Worm (Caenorhabditis elegans): ENCODE measurements around the gene F22B8.7.

DNA sequence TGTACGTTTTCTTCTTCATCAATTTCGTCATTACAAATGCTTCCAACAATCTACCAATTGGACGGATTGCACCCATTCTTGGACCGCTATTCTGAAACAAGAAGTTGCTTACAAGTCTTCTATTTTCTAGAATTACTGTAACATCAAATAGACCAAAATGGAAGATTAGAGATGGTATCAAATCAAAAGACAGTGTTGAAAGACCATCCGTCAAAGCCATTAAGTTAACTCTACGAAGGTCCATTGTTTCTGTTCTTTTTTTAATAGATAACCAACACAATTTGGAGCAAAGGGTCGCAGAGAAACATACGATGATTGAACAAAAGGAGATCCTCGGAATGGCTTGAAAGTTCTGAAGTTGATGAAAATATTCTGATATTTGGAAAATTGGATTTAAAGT, 50.6 kb downstream of the F22B8.7 start:
- TF ChIP-seq ref-1 (GFP tag; conservative IDR thresholded peaks at IDR 0.05) (no peak), klf-2 (GFP tag; conservative IDR thresholded peaks at IDR 0.05) (no peak), ztf-29 (GFP tag; IDR thresholded peaks at IDR 0.05) (no peak), T22C8.4 (GFP tag; IDR thresholded peaks at IDR 0.05) (no peak), med-1 (GFP tag; optimal IDR thresholded peaks at IDR 0.05; ENCODE audit: insufficient read depth) (no peak), flt-1 (GFP tag; IDR thresholded peaks at IDR 0.05) (no peak)
